Fruit fly (Drosophila melanogaster) whole organism, prepupa: ENCODE measurements around the gene CG14190.
A peak's percentile ranks its signal among the peaks of the same experiment; 100 is the strongest.

ENCODE experiments used
- CG10669 ChIP-seq: fragments of 200-800 bp; sonication (Bioruptor generic); optimal IDR thresholded peaks from 3 replicates; lab custom pipeline; 2018; ENCODE audit warnings: missing biosample characterization, mild to moderate bottlenecking, missing genetic modification characterization, moderate library complexity
- CG11294 ChIP-seq: fragments of 200-800 bp; sonication (Bioruptor generic); IDR thresholded peaks from 2 replicates; pipeline ENCODE4 v1.3.6; 2022; ENCODE audit warnings: missing biosample characterization, missing genetic modification characterization
- CG11762 ChIP-seq: fragments of 200-800 bp; sonication (Bioruptor generic); optimal IDR thresholded peaks from 3 replicates; lab custom pipeline; 2016; ENCODE audit warnings: missing biosample characterization, missing genetic modification characterization; ENCODE audit not compliant: insufficient read depth
- CG11902 ChIP-seq: fragments of 200-800 bp; sonication (Bioruptor generic); optimal IDR thresholded peaks from 3 replicates; lab custom pipeline; 2016; ENCODE audit warnings: missing biosample characterization, missing genetic modification characterization
- CG15336 ChIP-seq: fragments of 200-800 bp; sonication (Bioruptor generic); IDR thresholded peaks from 2 replicates; pipeline ENCODE4 v1.3.6; 2022; ENCODE audit warnings: missing biosample characterization, missing genetic modification characterization
- CG1621 ChIP-seq: fragments of 200-800 bp; sonication (Bioruptor generic); optimal IDR thresholded peaks from 3 replicates; lab custom pipeline; 2018; ENCODE audit warnings: missing biosample characterization, mild to moderate bottlenecking, missing genetic modification characterization
- CG3032 ChIP-seq: fragments of 200-800 bp; optimal IDR thresholded peaks from 2 replicates; lab custom pipeline; 2019; ENCODE audit warnings: missing biosample characterization, mild to moderate bottlenecking, missing genetic modification characterization, moderate library complexity
- CG31627 ChIP-seq: fragments of 200-800 bp; sonication (Bioruptor generic); optimal IDR thresholded peaks from 3 replicates; lab custom pipeline; 2016; ENCODE audit warnings: missing biosample characterization, missing genetic modification characterization
- CG32006 ChIP-seq: fragments of 200-800 bp; sonication (Bioruptor generic); optimal IDR thresholded peaks from 3 replicates; lab custom pipeline; 2017; ENCODE audit warnings: missing biosample characterization, mild to moderate bottlenecking, missing genetic modification characterization
- CG3919 ChIP-seq: fragments of 200-800 bp; sonication (Bioruptor generic); optimal IDR thresholded peaks from 3 replicates; lab custom pipeline; 2016; ENCODE audit warnings: missing biosample characterization, missing genetic modification characterization
- CG4318 ChIP-seq: fragments of 200-800 bp; sonication (Bioruptor generic); optimal IDR thresholded peaks from 3 replicates; lab custom pipeline; 2017; ENCODE audit warnings: missing biosample characterization, mild to moderate bottlenecking, missing genetic modification characterization
- CG6163 ChIP-seq: fragments of 200-800 bp; sonication (Bioruptor generic); IDR thresholded peaks from 3 replicates; pipeline ENCODE4 v1.3.6; 2022; ENCODE audit warnings: missing biosample characterization, missing genetic modification characterization
- CG6276 ChIP-seq: fragments of 200-800 bp; sonication (Bioruptor generic); optimal IDR thresholded peaks from 2 replicates; lab custom pipeline; 2017; ENCODE audit warnings: missing biosample characterization, mild to moderate bottlenecking, missing genetic modification characterization
- CG6792 ChIP-seq: fragments of 200-800 bp; sonication (Bioruptor generic); optimal IDR thresholded peaks from 3 replicates; lab custom pipeline; 2016; ENCODE audit warnings: missing biosample characterization, missing genetic modification characterization
- CG6808 ChIP-seq: fragments of 200-800 bp; sonication (Bioruptor generic); optimal IDR thresholded peaks from 3 replicates; lab custom pipeline; 2017; ENCODE audit warnings: missing biosample characterization, missing genetic modification characterization, mild to moderate bottlenecking, moderate library complexity, missing genetic modification reagents
- CG6854 ChIP-seq: fragments of 200-800 bp; sonication (Bioruptor generic); optimal IDR thresholded peaks from 2 replicates; lab custom pipeline; 2017; ENCODE audit warnings: missing biosample characterization, mild to moderate bottlenecking, missing genetic modification characterization
- CG8319 ChIP-seq: fragments of 200-800 bp; sonication (Bioruptor generic); optimal IDR thresholded peaks from 3 replicates; lab custom pipeline; 2016; ENCODE audit warnings: missing biosample characterization, missing genetic modification characterization
- CG8632 ChIP-seq: fragments of 200-800 bp; sonication (Bioruptor generic); optimal IDR thresholded peaks from 3 replicates; lab custom pipeline; 2016; ENCODE audit warnings: missing biosample characterization, missing genetic modification characterization
- Eip75B ChIP-seq: fragments of 200-800 bp; sonication (Bioruptor generic); optimal IDR thresholded peaks from 3 replicates; lab custom pipeline; 2016; ENCODE audit warnings: missing biosample characterization, missing genetic modification characterization
- Eip78C ChIP-seq: fragments of 200-800 bp; sonication (Bioruptor generic); peaks from one replicate; lab custom pipeline; 2016; ENCODE audit warnings: missing biosample characterization, missing genetic modification characterization
- Eip93F ChIP-seq: fragments of 200-800 bp; sonication (Bioruptor generic); optimal IDR thresholded peaks from 2 replicates; lab custom pipeline; 2016; ENCODE audit warnings: missing biosample characterization, mild to moderate bottlenecking, missing genetic modification characterization
- Ets21C ChIP-seq: fragments of 200-800 bp; sonication (Bioruptor generic); optimal IDR thresholded peaks from 3 replicates; lab custom pipeline; 2016; ENCODE audit warnings: missing biosample characterization, missing genetic modification characterization
- Ets96B ChIP-seq: fragments of 200-800 bp; optimal IDR thresholded peaks from 2 replicates; lab custom pipeline; 2019; ENCODE audit warnings: missing biosample characterization, mild to moderate bottlenecking, missing genetic modification characterization, moderate library complexity
- Gug ChIP-seq: fragments of 200-800 bp; sonication (Bioruptor generic); IDR thresholded peaks from 2 replicates; pipeline ENCODE4 v1.3.6; 2022; ENCODE audit warnings: missing biosample characterization, missing genetic modification characterization
- Hr38 ChIP-seq: sonication (Bioruptor generic); optimal IDR thresholded peaks from 2 replicates; lab custom pipeline; 2016; ENCODE audit warnings: missing biosample characterization, missing genetic modification characterization
- Hr39 ChIP-seq: fragments of 200-800 bp; sonication (Bioruptor generic); optimal IDR thresholded peaks from 2 replicates; lab custom pipeline; 2016; ENCODE audit warnings: missing biosample characterization, missing genetic modification characterization
- Hr4 ChIP-seq: fragments of 200-800 bp; sonication (Bioruptor generic); optimal IDR thresholded peaks from 3 replicates; lab custom pipeline; 2016; ENCODE audit warnings: missing biosample characterization, missing genetic modification characterization
- Lpt ChIP-seq: fragments of 200-800 bp; sonication (Bioruptor generic); optimal IDR thresholded peaks from 3 replicates; lab custom pipeline; 2016; ENCODE audit warnings: missing biosample characterization, missing genetic modification characterization
- Met ChIP-seq: fragments of 200-800 bp; sonication (Bioruptor generic); optimal IDR thresholded peaks from 3 replicates; lab custom pipeline; 2016; ENCODE audit warnings: missing biosample characterization, missing genetic modification characterization
- OdsH ChIP-seq: fragments of 200-800 bp; sonication (Bioruptor generic); optimal IDR thresholded peaks from 3 replicates; lab custom pipeline; 2016; ENCODE audit warnings: missing biosample characterization, missing genetic modification characterization
- Sox102F ChIP-seq: fragments of 200-800 bp; sonication (Bioruptor generic); optimal IDR thresholded peaks from 2 replicates; lab custom pipeline; 2016; ENCODE audit warnings: missing biosample characterization, mild to moderate bottlenecking, missing genetic modification characterization
- Sox15 ChIP-seq: fragments of 200-800 bp; sonication (Bioruptor generic); optimal IDR thresholded peaks from 3 replicates; lab custom pipeline; 2016; ENCODE audit warnings: missing biosample characterization, missing genetic modification characterization
- achi ChIP-seq: fragments of 200-800 bp; sonication (Bioruptor generic); optimal IDR thresholded peaks from 3 replicates; lab custom pipeline; 2016; ENCODE audit warnings: missing biosample characterization, missing genetic modification characterization
- cyc ChIP-seq: fragments of 200-800 bp; sonication (Bioruptor generic); optimal IDR thresholded peaks from 3 replicates; lab custom pipeline; 2016; ENCODE audit warnings: missing biosample characterization, missing genetic modification characterization
- dac ChIP-seq: fragments of 200-800 bp; sonication (Bioruptor generic); optimal IDR thresholded peaks from 2 replicates; lab custom pipeline; 2017; ENCODE audit warnings: missing biosample characterization, mild to moderate bottlenecking, missing genetic modification characterization
- dsx ChIP-seq: fragments of 200-800 bp; optimal IDR thresholded peaks from 3 replicates; lab custom pipeline; 2019; ENCODE audit warnings: missing biosample characterization, mild to moderate bottlenecking, missing genetic modification characterization, moderate library complexity; ENCODE audit not compliant: poor library complexity, severe bottlenecking
- eg ChIP-seq: fragments of 200-800 bp; sonication (Bioruptor generic); IDR thresholded peaks from 3 replicates; pipeline ENCODE4 v1.3.6; 2022; ENCODE audit warnings: missing biosample characterization, missing genetic modification characterization
- esn ChIP-seq: fragments of 200-800 bp; sonication (Bioruptor generic); optimal IDR thresholded peaks from 2 replicates; lab custom pipeline; 2016; ENCODE audit warnings: missing biosample characterization, mild to moderate bottlenecking, missing genetic modification characterization, moderate library complexity
- fd85E ChIP-seq: fragments of 200-800 bp; sonication (Bioruptor generic); optimal IDR thresholded peaks from 3 replicates; lab custom pipeline; 2016; ENCODE audit warnings: missing biosample characterization, missing genetic modification characterization
- fkh ChIP-seq: fragments of 200-800 bp; sonication (Bioruptor generic); optimal IDR thresholded peaks from 3 replicates; lab custom pipeline; 2017; ENCODE audit warnings: missing biosample characterization, mild to moderate bottlenecking, missing genetic modification characterization, moderate library complexity
- lz ChIP-seq: fragments of 200-800 bp; sonication (Bioruptor generic); optimal IDR thresholded peaks from 3 replicates; lab custom pipeline; 2016; ENCODE audit warnings: missing biosample characterization, missing genetic modification characterization
- pdm3 ChIP-seq: fragments of 200-800 bp; sonication (Bioruptor generic); optimal IDR thresholded peaks from 3 replicates; lab custom pipeline; 2016; ENCODE audit warnings: missing biosample characterization, missing genetic modification characterization
- salr ChIP-seq, 2 experiments: fragments of 200-800 bp; sonication (Bioruptor generic); optimal IDR thresholded peaks; 3 replicates each; lab custom pipeline; 2016 to 2018; ENCODE audit warnings: missing biosample characterization in 2 of 2, missing genetic modification characterization in 2 of 2, mild to moderate bottlenecking in 1 of 2
- spab ChIP-seq: fragments of 200-800 bp; sonication (Bioruptor generic); optimal IDR thresholded peaks from 2 replicates; lab custom pipeline; 2017; ENCODE audit warnings: missing biosample characterization, mild to moderate bottlenecking, missing genetic modification characterization, missing genetic modification reagents
- ss ChIP-seq, 2 experiments: fragments of 200-800 bp; sonication (Bioruptor generic); optimal IDR thresholded peaks; 2 replicates in 1 of 2; 3 replicates in 1 of 2; lab custom pipeline; 2017 to 2018; ENCODE audit warnings: mild to moderate bottlenecking in 2 of 2, missing biosample characterization in 2 of 2, missing genetic modification characterization in 2 of 2, moderate library complexity in 1 of 2
- svp ChIP-seq: fragments of 200-800 bp; sonication (Bioruptor generic); peaks from one replicate; lab custom pipeline; 2016; ENCODE audit warnings: missing biosample characterization, missing genetic modification characterization
- topi ChIP-seq: fragments of 200-800 bp; sonication (Bioruptor generic); optimal IDR thresholded peaks from 3 replicates; lab custom pipeline; 2016; ENCODE audit warnings: missing biosample characterization, missing genetic modification characterization
- vri ChIP-seq: fragments of 200-800 bp; sonication (Bioruptor generic); optimal IDR thresholded peaks from 3 replicates; lab custom pipeline; 2016; ENCODE audit warnings: missing biosample characterization, mild to moderate bottlenecking, missing genetic modification characterization

The CG14190 gene

dm6 chrX:19014568-19014967 is 42.1 kb upstream of the CG14190 start:
- TF ChIP-seq CG3919 (GFP tag; lab: Kevin White, UChicago) (no peak), Ets96B (tag; lab: Kevin White, UChicago) (peak; percentile 21), Met (GFP tag; lab: Kevin White, UChicago) (peak; percentile 0), dac (GFP tag; lab: Kevin White, UChicago) (no peak), Hr38 (GFP tag; lab: Kevin White, UChicago) (no peak), Hr4 (no peak), CG32006 (GFP tag; lab: Kevin White, UChicago) (no peak), Gug (GFP tag; lab: Robert Waterston, UW) (no peak), CG8632 (GFP tag; lab: Kevin White, UChicago) (no peak), Eip93F (GFP tag; lab: Kevin White, UChicago) (no peak), pdm3 (GFP tag; lab: Kevin White, UChicago) (no peak), salr (GFP tag; optimal IDR thresholded peaks at IDR 0.05; lab: Kevin White, UChicago) (no peak), svp (GFP tag; lab: Kevin White, UChicago) (peak; percentile 71), CG3032 (tag; lab: Kevin White, UChicago) (no peak), esn (GFP tag; lab: Kevin White, UChicago) (no peak), Sox102F (GFP tag; lab: Kevin White, UChicago) (no peak), CG11762 (GFP tag; lab: Kevin White, UChicago) (no peak), CG10669 (peak; percentile 15), fkh (no peak), CG15336 (GFP tag; lab: Robert Waterston, UW) (no peak), CG4318 (GFP tag; lab: Kevin White, UChicago) (no peak), Eip78C (GFP tag; lab: Kevin White, UChicago) (peak; percentile 46), CG31627 (GFP tag; lab: Kevin White, UChicago) (no peak)

dm6 chrX:19018102-19018814 is 38.5 kb upstream of the CG14190 start:
- no peak for TF ChIP-seq CG11762 (GFP tag; lab: Kevin White, UChicago)
- TF ChIP-seq Eip75B (GFP tag; lab: Kevin White, UChicago), result peak; percentile 29
- peak; percentile 28 for TF ChIP-seq OdsH (GFP tag; lab: Kevin White, UChicago)
- TF ChIP-seq CG6792 (GFP tag; lab: Kevin White, UChicago), result peak; percentile 50
- no peak for TF ChIP-seq CG4318 (GFP tag; lab: Kevin White, UChicago)
- TF ChIP-seq lz (GFP tag; lab: Kevin White, UChicago), result peak; percentile 53
- no peak for TF ChIP-seq dsx
- TF ChIP-seq Hr4, result no peak
- TF ChIP-seq vri (GFP tag; lab: Kevin White, UChicago), result peak; percentile 23
- peak; percentile 34 for TF ChIP-seq CG10669
- no peak for TF ChIP-seq CG6276
- TF ChIP-seq cyc, result peak; percentile 52
- peak; percentile 14 for TF ChIP-seq Ets21C
- TF ChIP-seq CG11902 (GFP tag; lab: Kevin White, UChicago), result peak; percentile 8
- TF ChIP-seq eg (GFP tag; lab: Robert Waterston, UW), result no peak
- TF ChIP-seq CG6163 (GFP tag; lab: Robert Waterston, UW), result peak; percentile 46; the same call in 1 of the 3 replicates
- no peak for TF ChIP-seq CG11294 (GFP tag; lab: Robert Waterston, UW)
- TF ChIP-seq CG1621 (tag; lab: Kevin White, UChicago), result peak; percentile 31
- peak; percentile 29 for TF ChIP-seq CG6854
- peak; percentile 50 for TF ChIP-seq Hr39 (GFP tag; lab: Kevin White, UChicago)
- no peak for TF ChIP-seq CG6808
- peak; percentile 52 for TF ChIP-seq CG31627 (GFP tag; lab: Kevin White, UChicago)
- no peak for TF ChIP-seq fd85E (GFP tag; lab: Kevin White, UChicago)
- peak; percentile 33 for TF ChIP-seq CG3919 (GFP tag; lab: Kevin White, UChicago)
- no peak for TF ChIP-seq Lpt (GFP tag; lab: Kevin White, UChicago)
- TF ChIP-seq Sox15 (GFP tag; lab: Kevin White, UChicago), result no peak
- no peak for TF ChIP-seq Hr38 (GFP tag; lab: Kevin White, UChicago)
- peak; percentile 58 for TF ChIP-seq topi (GFP tag; lab: Kevin White, UChicago)
- peak; percentile 5 for TF ChIP-seq achi
- TF ChIP-seq CG8632 (GFP tag; lab: Kevin White, UChicago), result peak; percentile 19
- peak; percentile 2 for TF ChIP-seq CG8319
- peak; percentile 76 for TF ChIP-seq svp (GFP tag; lab: Kevin White, UChicago)
- peak in 1 of 2 experiments; percentile 21 for TF ChIP-seq ss (GFP tag; optimal IDR thresholded peaks at IDR 0.05; lab: Kevin White, UChicago)
- peak; percentile 3 for TF ChIP-seq spab (GFP tag; lab: Kevin White, UChicago)
- peak; percentile 70 for TF ChIP-seq Eip78C (GFP tag; lab: Kevin White, UChicago)
